Worm (Caenorhabditis elegans) whole organism, mixed stage, embryonic: Measurements from ENCODE around the gene ZK105.5.

Experiments used
- blmp-1 ChIP-seq: fragments of 150-350 bp; optimal IDR thresholded peaks from 2 replicates; lab custom pipeline; 2014; ENCODE audit warnings: missing biosample characterization, missing genetic modification characterization
- ceh-39 ChIP-seq: fragments of 150-350 bp; optimal IDR thresholded peaks from 2 replicates; lab custom pipeline; 2014; ENCODE audit warnings: missing biosample characterization, missing genetic modification characterization
- ceh-43 ChIP-seq: fragments of 200-800 bp; sonication (Bioruptor generic); optimal IDR thresholded peaks from 2 replicates; lab custom pipeline; 2018; ENCODE audit warnings: mild to moderate bottlenecking, missing genetic modification characterization, moderate library complexity, missing compliant biosample characterization
- elt-3 ChIP-seq: fragments of 150-350 bp; optimal IDR thresholded peaks from 2 replicates; lab custom pipeline; 2014; ENCODE audit warnings: missing biosample characterization, missing genetic modification characterization
- flh-1 ChIP-seq: fragments of 200-800 bp; sonication (Bioruptor generic); optimal IDR thresholded peaks from 2 replicates; lab custom pipeline; 2018; ENCODE audit warnings: mild to moderate bottlenecking, missing genetic modification characterization, moderate library complexity, missing compliant biosample characterization
- mab-5 ChIP-seq: fragments of 150-350 bp; optimal IDR thresholded peaks from 2 replicates; lab custom pipeline; 2014; ENCODE audit warnings: missing biosample characterization, missing genetic modification characterization
- mep-1 ChIP-seq: fragments of 150-350 bp; optimal IDR thresholded peaks from 2 replicates; lab custom pipeline; 2017; ENCODE audit warnings: missing biosample characterization, missing genetic modification reagents, missing genetic modification characterization, inconsistent platforms
- nhr-2 ChIP-seq: fragments of 150-350 bp; optimal IDR thresholded peaks from 2 replicates; lab custom pipeline; 2014; ENCODE audit warnings: missing biosample characterization, missing genetic modification characterization
- nhr-28 ChIP-seq: fragments of 150-350 bp; optimal IDR thresholded peaks from 2 replicates; lab custom pipeline; 2014; ENCODE audit warnings: missing biosample characterization, missing genetic modification characterization
- pha-4 ChIP-seq: fragments of 150-350 bp; optimal IDR thresholded peaks from 2 replicates; lab custom pipeline; 2018; ENCODE audit warnings: missing biosample characterization, missing genetic modification reagents, missing genetic modification characterization
- snpc-4 ChIP-seq: fragments of 150-350 bp; optimal IDR thresholded peaks from 2 replicates; lab custom pipeline; 2014; ENCODE audit warnings: missing biosample characterization, missing genetic modification characterization
- unc-62 ChIP-seq: fragments of 150-350 bp; optimal IDR thresholded peaks from 2 replicates; lab custom pipeline; 2014; ENCODE audit warnings: missing biosample characterization, missing genetic modification reagents, missing genetic modification characterization
- ztf-11 ChIP-seq: fragments of 150-350 bp; optimal IDR thresholded peaks from 2 replicates; lab custom pipeline; 2014; ENCODE audit warnings: missing biosample characterization, missing genetic modification characterization

- no peak for TF ChIP-seq ztf-11 (tag; lab: Kevin White, UChicago)
- TF ChIP-seq nhr-28 (tag; lab: Kevin White, UChicago): no peak
- TF ChIP-seq elt-3 (tag; lab: Kevin White, UChicago): no peak
- no peak for TF ChIP-seq mab-5 (tag; lab: Kevin White, UChicago)
- no peak for TF ChIP-seq ceh-43 (GFP tag; lab: Kevin White, UChicago)
- TF ChIP-seq unc-62 (GFP tag; lab: Kevin White, UChicago): no peak
- TF ChIP-seq snpc-4 (tag; lab: Kevin White, UChicago): no peak
- no peak for TF ChIP-seq flh-1 (GFP tag; lab: Kevin White, UChicago)
- TF ChIP-seq mep-1 (tag; lab: Kevin White, UChicago): no peak
- no peak for TF ChIP-seq blmp-1 (tag; lab: Kevin White, UChicago)
- no peak for TF ChIP-seq ceh-39 (tag; lab: Kevin White, UChicago)
- no peak for TF ChIP-seq pha-4 (tag; lab: Kevin White, UChicago)
- no peak for TF ChIP-seq nhr-2
Measured at ce11 chrV:7713072-7713471, 4.5 kb downstream of the ZK105.5 start, which contains the start of gene ZK105.13.
